Worm (Caenorhabditis elegans): ENCODE data around the gene K02F6.1.

- TF ChIP-seq elt-1 (tag; optimal IDR thresholded peaks at IDR 0.05) (no peak), nhr-12 (tag; optimal IDR thresholded peaks at IDR 0.05) (no peak), skn-1 (tag; optimal IDR thresholded peaks at IDR 0.05) (no peak), ZK546.5 (tag; optimal IDR thresholded peaks at IDR 0.05) (no peak), dmd-4 (tag; optimal IDR thresholded peaks at IDR 0.05) (no peak), lsy-2 (tag; optimal IDR thresholded peaks at IDR 0.05) (no peak), nhr-11 (tag; optimal IDR thresholded peaks at IDR 0.05) (no peak), nhr-237 (tag; optimal IDR thresholded peaks at IDR 0.05) (no peak), lin-39 (tag; optimal IDR thresholded peaks at IDR 0.05) (no peak), elt-3 (tag; optimal IDR thresholded peaks at IDR 0.05) (no peak), unc-62 (GFP tag; optimal IDR thresholded peaks at IDR 0.05) (no peak), mdl-1 (tag; optimal IDR thresholded peaks at IDR 0.05) (no peak), ceh-16 (tag; optimal IDR thresholded peaks at IDR 0.05) (no peak)
Observed at ce11 chrII:2521960-2522359, 31.8 kb upstream of the K02F6.1 start, which contains the start of gene bath-13.
